Fruit fly (Drosophila melanogaster): ENCODE data around the gene CG3164.
A peak's percentile ranks its signal among the peaks of the same experiment; 100 is the strongest.

Gene CG3164

DNA sequence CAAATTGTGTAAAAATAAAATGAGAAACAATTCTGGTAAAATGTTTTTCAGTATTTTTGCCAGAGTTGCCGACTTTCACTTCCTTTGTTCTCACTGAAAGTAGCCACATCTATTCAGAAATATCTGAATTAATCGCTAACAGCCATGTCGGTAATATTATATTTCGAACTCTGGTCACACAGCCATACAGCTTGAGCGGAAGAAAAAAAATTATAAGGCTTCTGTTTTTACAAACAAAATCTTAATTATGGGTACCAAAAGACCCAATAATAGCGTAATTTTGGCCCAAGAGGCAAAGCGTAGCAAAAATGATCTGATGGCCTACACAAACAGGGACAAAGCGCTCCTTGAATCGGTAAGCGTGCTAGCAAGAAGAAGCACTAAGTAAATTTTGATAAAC, 25.4 kb upstream of the CG3164 start, which contains the start of gene CG3436 (continued):
- TF ChIP-seq CG17385 (GFP tag; optimal IDR thresholded peaks at IDR 0.05) (peak; percentile 95), pho (GFP tag; optimal IDR thresholded peaks at IDR 0.05) (no peak), CG18476 (GFP tag; optimal IDR thresholded peaks at IDR 0.05) (no peak), CG32772 (GFP tag; IDR thresholded peaks at IDR 0.05) (no peak), Med (GFP tag) (peak; percentile 82), CG10565 (GFP tag; optimal IDR thresholded peaks at IDR 0.05) (no peak), scrt (GFP tag; optimal IDR thresholded peaks at IDR 0.05) (no peak), Hmx (GFP tag; optimal IDR thresholded peaks at IDR 0.05) (no peak), ATbp (GFP tag; optimal IDR thresholded peaks at IDR 0.05) (no peak), Adf1 (GFP tag; IDR thresholded peaks at IDR 0.05) (no peak), mld (GFP tag; IDR thresholded peaks at IDR 0.05; ENCODE audit: partially characterized antibody) (no peak), CG14050 (GFP tag; IDR thresholded peaks at IDR 0.05) (no peak), esg (GFP tag; conservative IDR thresholded peaks at IDR 0.05) (no peak), sna (GFP tag; IDR thresholded peaks at IDR 0.05; ENCODE audit: partially characterized antibody) (no peak), chm (GFP tag; IDR thresholded peaks at IDR 0.05) (no peak), CG1603 (tag; optimal IDR thresholded peaks at IDR 0.05) (peak; percentile 64), CG10209 (GFP tag; optimal IDR thresholded peaks at IDR 0.05) (no peak), ewg (GFP tag; optimal IDR thresholded peaks at IDR 0.05) (no peak), CG1647 (GFP tag; optimal IDR thresholded peaks at IDR 0.05) (no peak), p53 (GFP tag; optimal IDR thresholded peaks at IDR 0.05) (peak; percentile 7), zen (tag; optimal IDR thresholded peaks at IDR 0.05) (peak; percentile 9), nmo (GFP tag; optimal IDR thresholded peaks at IDR 0.05) (peak; percentile 56), Ada2b (GFP tag; IDR thresholded peaks at IDR 0.05) (no peak), wdn (GFP tag; IDR thresholded peaks at IDR 0.05) (no peak), zen2 (GFP tag; IDR thresholded peaks at IDR 0.05; ENCODE audit: partially characterized antibody) (no peak), CG14667 (GFP tag; IDR thresholded peaks at IDR 0.05) (no peak), HLH4C (GFP tag; IDR thresholded peaks at IDR 0.05; ENCODE audit: partially characterized antibody) (no peak), gfzf (GFP tag; optimal IDR thresholded peaks at IDR 0.05) (peak; percentile 95), crol (GFP tag; IDR thresholded peaks at IDR 0.05) (no peak), ftz-f1 (GFP tag; optimal IDR thresholded peaks at IDR 0.05) (no peak), CG34224 (GFP tag; IDR thresholded peaks at IDR 0.05; ENCODE audit: partially characterized antibody) (no peak), CG11695 (GFP tag; IDR thresholded peaks at IDR 0.05) (no peak), Dll (GFP tag; IDR thresholded peaks at IDR 0.05; ENCODE audit: partially characterized antibody) (no peak), Meics (GFP tag; optimal IDR thresholded peaks at IDR 0.05) (no peak), dimm (GFP tag; IDR thresholded peaks at IDR 0.05) (no peak), bab2 (GFP tag; optimal IDR thresholded peaks at IDR 0.05) (no peak), Pdp1 (GFP tag; optimal IDR thresholded peaks at IDR 0.05) (no peak), CG17359 (tag; optimal IDR thresholded peaks at IDR 0.05) (no peak), CG12744 (GFP tag; optimal IDR thresholded peaks at IDR 0.05) (no peak), gem (tag; optimal IDR thresholded peaks at IDR 0.05) (no peak), vfl (GFP tag; optimal IDR thresholded peaks at IDR 0.05) (no peak), ap (GFP tag; IDR thresholded peaks at IDR 0.05) (no peak), lmd (GFP tag; IDR thresholded peaks at IDR 0.05) (no peak), CG12104 (GFP tag; optimal IDR thresholded peaks at IDR 0.05) (no peak), Gsc (GFP tag; IDR thresholded peaks at IDR 0.05) (no peak), CG15073 (GFP tag; optimal IDR thresholded peaks at IDR 0.05) (no peak), GATAe (GFP tag; conservative IDR thresholded peaks at IDR 0.05) (no peak), nerfin-1 (tag; optimal IDR thresholded peaks at IDR 0.05) (peak; percentile 16), CoRest (tag; optimal IDR thresholded peaks at IDR 0.05) (no peak), CG3407 (GFP tag; optimal IDR thresholded peaks at IDR 0.05) (no peak), CG4328 (GFP tag; optimal IDR thresholded peaks at IDR 0.05) (no peak), kay (GFP tag; optimal IDR thresholded peaks at IDR 0.05) (no peak)

All from whole organism, embryonic.